Worm (Caenorhabditis elegans): ENCODE data around the gene nhr-7.

- TF ChIP-seq ama-1 (optimal IDR thresholded peaks at IDR 0.05) (no peak), tbx-11 (GFP tag; IDR thresholded peaks at IDR 0.05) (no peak), scrt-1 (GFP tag; IDR thresholded peaks at IDR 0.05) (no peak), sea-1 (GFP tag; conservative IDR thresholded peaks at IDR 0.05) (no peak)
These were observed 35.4 kb upstream of the nhr-7 start, which contains the start of gene B0035.13 for ce11 chrIV:11306548-11306947.

Measured in whole organism, early embryonic.